Fruit fly (Drosophila melanogaster) whole organism: ENCODE measurements around the gene spel1.

ENCODE experiments used
- CG8478 ChIP-seq: fragments of >200 bp; optimal IDR thresholded peaks from 2 replicates; lab custom pipeline; 2018; ENCODE audit warnings: inconsistent platforms
- Dll ChIP-seq: fragments of >200 bp; optimal IDR thresholded peaks from 2 replicates; lab custom pipeline; 2017
- EcR ChIP-seq, 2 experiments: fragments of >200 bp; optimal IDR thresholded peaks; 2 replicates each; lab custom pipeline; 2017; ENCODE audit warnings: missing biosample characterization in 2 of 2, missing genetic modification characterization in 2 of 2, missing genetic modification reagents in 2 of 2
- pan ChIP-seq: fragments of >200 bp; optimal IDR thresholded peaks from 2 replicates; lab custom pipeline; 2017
- psq ChIP-seq: fragments of >200 bp; optimal IDR thresholded peaks from 2 replicates; lab custom pipeline; 2017
- usp ChIP-seq: fragments of >200 bp; optimal IDR thresholded peaks from 2 replicates; lab custom pipeline; 2017; ENCODE audit warnings: missing biosample characterization, missing genetic modification characterization, mixed read lengths

spel1 gene

dm6 chr2L:14355033-14355851, 6.6 kb upstream of the spel1 start, which contains the start of gene Rab14:
TSS of gene Rab14 (plus strand) at chr2L:14355145.
- TF ChIP-seq usp (GFP tag; lab: Kevin White, UChicago) (no peak), pan (lab: Kevin White, UChicago) (peak; percentile 25)

- TF ChIP-seq CG8478 (lab: Kevin White, UChicago), result no peak
- TF ChIP-seq pan (lab: Kevin White, UChicago), result no peak
- TF ChIP-seq Dll, result no peak
- TF ChIP-seq psq (lab: Kevin White, UChicago), result no peak
- no peak for TF ChIP-seq usp (GFP tag; lab: Kevin White, UChicago)
- TF ChIP-seq EcR (GFP tag; optimal IDR thresholded peaks at IDR 0.05; lab: Kevin White, UChicago), result no peak
Observed at dm6 chr2L:14355852-14356174, 6.1 kb upstream of the spel1 start.

- no peak for TF ChIP-seq usp (GFP tag; lab: Kevin White, UChicago)
- TF ChIP-seq pan (lab: Kevin White, UChicago), result no peak
- no peak for TF ChIP-seq CG8478 (lab: Kevin White, UChicago)
- no peak for TF ChIP-seq psq (lab: Kevin White, UChicago)
Observed at dm6 chr2L:14356279-14356678, 5.6 kb upstream of the spel1 start.

dm6 chr2L:14356793-14357372, 5.0 kb upstream of the spel1 start:
- TF ChIP-seq EcR (GFP tag; optimal IDR thresholded peaks at IDR 0.05; lab: Kevin White, UChicago), result no peak
- no peak for TF ChIP-seq psq (lab: Kevin White, UChicago)
- no peak for TF ChIP-seq CG8478 (lab: Kevin White, UChicago)
- no peak for TF ChIP-seq usp (GFP tag; lab: Kevin White, UChicago)
- TF ChIP-seq pan (lab: Kevin White, UChicago), result no peak

dm6 chr2L:14358780-14359462, 2.9 kb upstream of the spel1 start, which contains the start of gene Pgant35A:
TSS of gene Pgant35A (plus strand) at chr2L:14359252.
- TF ChIP-seq psq (lab: Kevin White, UChicago) (no peak), Dll (no peak), EcR (GFP tag; optimal IDR thresholded peaks at IDR 0.05; lab: Kevin White, UChicago) (no peak), usp (GFP tag; lab: Kevin White, UChicago) (no peak), pan (lab: Kevin White, UChicago) (no peak), CG8478 (lab: Kevin White, UChicago) (no peak)

dm6 chr2L:14361281-14361680, 588 bp upstream of the spel1 start:
- TF ChIP-seq EcR (GFP tag; optimal IDR thresholded peaks at IDR 0.05; lab: Kevin White, UChicago) (no peak), pan (lab: Kevin White, UChicago) (no peak), Dll (no peak), CG8478 (lab: Kevin White, UChicago) (no peak), usp (GFP tag; lab: Kevin White, UChicago) (no peak), psq (lab: Kevin White, UChicago) (no peak)

- TF ChIP-seq EcR (GFP tag; optimal IDR thresholded peaks at IDR 0.05; lab: Kevin White, UChicago) (no peak), CG8478 (lab: Kevin White, UChicago) (no peak), Dll (no peak), pan (lab: Kevin White, UChicago) (no peak), usp (GFP tag; lab: Kevin White, UChicago) (no peak), psq (lab: Kevin White, UChicago) (no peak)
Observed at dm6 chr2L:14366590-14367273, 4.9 kb downstream of the spel1 start.

- TF ChIP-seq Dll (no peak), EcR (GFP tag; optimal IDR thresholded peaks at IDR 0.05; lab: Kevin White, UChicago) (no peak), psq (lab: Kevin White, UChicago) (no peak), pan (lab: Kevin White, UChicago) (no peak), usp (GFP tag; lab: Kevin White, UChicago) (no peak), CG8478 (lab: Kevin White, UChicago) (no peak)
Observed at dm6 chr2L:14367274-14367669, 5.4 kb downstream of the spel1 start.

- TF ChIP-seq psq (lab: Kevin White, UChicago) (no peak), Dll (no peak), EcR (GFP tag; optimal IDR thresholded peaks at IDR 0.05; lab: Kevin White, UChicago) (no peak), CG8478 (lab: Kevin White, UChicago) (no peak), usp (GFP tag; lab: Kevin White, UChicago) (no peak), pan (lab: Kevin White, UChicago) (no peak)
Observed at dm6 chr2L:14368833-14369232, 7.0 kb downstream of the spel1 start.

- TF ChIP-seq pan (lab: Kevin White, UChicago), result peak; percentile 53
- TF ChIP-seq Dll, result no peak
Observed at dm6 chr2L:14369933-14370776, 8.3 kb downstream of the spel1 start.

dm6 chr2L:14370777-14371096, 8.9 kb downstream of the spel1 start:
- TF ChIP-seq Dll (no peak), CG8478 (lab: Kevin White, UChicago) (no peak), pan (lab: Kevin White, UChicago) (no peak), psq (lab: Kevin White, UChicago) (no peak), usp (GFP tag; lab: Kevin White, UChicago) (no peak), EcR (GFP tag; optimal IDR thresholded peaks at IDR 0.05; lab: Kevin White, UChicago) (no peak)
